Fruit fly (Drosophila melanogaster) whole organism, embryonic: ENCODE results near the gene Nab2.

Source experiments
- Abd-B ChIP-seq: fragments of 200-800 bp; sonication (Bioruptor generic); optimal IDR thresholded peaks from 2 replicates; lab custom pipeline; 2018; ENCODE audit warnings: missing biosample characterization, mild to moderate bottlenecking, missing genetic modification characterization, moderate library complexity
- BtbVII ChIP-seq: fragments of 200-800 bp; sonication (Bioruptor generic); optimal IDR thresholded peaks from 3 replicates; lab custom pipeline; 2017; ENCODE audit warnings: missing biosample characterization, mild to moderate bottlenecking, missing genetic modification characterization
- CG11504 ChIP-seq: fragments of 200-800 bp; sonication (Bioruptor generic); optimal IDR thresholded peaks from 3 replicates; lab custom pipeline; 2019; ENCODE audit warnings: missing biosample characterization, mild to moderate bottlenecking, missing genetic modification characterization, moderate library complexity
- CG11696 ChIP-seq: fragments of 200-800 bp; sonication (Bioruptor generic); IDR thresholded peaks from 2 replicates; pipeline ENCODE4 v1.3.6; 2022; ENCODE audit warnings: missing biosample characterization, missing genetic modification characterization
- CG12071 ChIP-seq: fragments of 200-800 bp; sonication (Bioruptor generic); optimal IDR thresholded peaks from 3 replicates; lab custom pipeline; 2018; ENCODE audit warnings: missing biosample characterization, mild to moderate bottlenecking, missing genetic modification characterization
- CG12219 ChIP-seq: fragments of 200-800 bp; sonication (Bioruptor generic); optimal IDR thresholded peaks from 3 replicates; lab custom pipeline; 2018; ENCODE audit warnings: missing biosample characterization, mild to moderate bottlenecking, missing genetic modification characterization
- CG1233 ChIP-seq: fragments of 200-800 bp; sonication (Bioruptor generic); optimal IDR thresholded peaks from 4 replicates; lab custom pipeline; 2018; ENCODE audit warnings: missing biosample characterization, mild to moderate bottlenecking, missing genetic modification characterization
- CG13287 ChIP-seq: fragments of 200-800 bp; sonication (Bioruptor generic); IDR thresholded peaks from 2 replicates; pipeline ENCODE4 v1.3.6; 2022; ENCODE audit warnings: missing biosample characterization, missing genetic modification characterization; ENCODE audit not compliant: partially characterized antibody
- CG13624 ChIP-seq: fragments of 200-800 bp; sonication (Bioruptor generic); optimal IDR thresholded peaks from 2 replicates; lab custom pipeline; 2016; ENCODE audit warnings: missing biosample characterization, missing genetic modification characterization
- CG1602 ChIP-seq: fragments of 200-800 bp; sonication (Bioruptor generic); optimal IDR thresholded peaks from 3 replicates; lab custom pipeline; 2016; ENCODE audit warnings: missing biosample characterization, missing genetic modification characterization
- CG16813 ChIP-seq: fragments of 200-800 bp; sonication (Bioruptor generic); IDR thresholded peaks from 3 replicates; pipeline ENCODE4 v1.3.6; 2022; ENCODE audit warnings: missing biosample characterization, missing genetic modification characterization; ENCODE audit not compliant: partially characterized antibody
- CG16863 ChIP-seq: fragments of 200-800 bp; sonication (Bioruptor generic); optimal IDR thresholded peaks from 3 replicates; lab custom pipeline; 2016; ENCODE audit warnings: missing biosample characterization, missing genetic modification characterization
- CG17568 ChIP-seq: fragments of 200-800 bp; sonication (Bioruptor generic); optimal IDR thresholded peaks from 2 replicates; lab custom pipeline; 2018; ENCODE audit warnings: missing biosample characterization, mild to moderate bottlenecking, missing genetic modification characterization, moderate library complexity
- CG17829 ChIP-seq: fragments of 200-800 bp; optimal IDR thresholded peaks from 2 replicates; lab custom pipeline; 2019; ENCODE audit warnings: missing biosample characterization, mild to moderate bottlenecking, missing genetic modification characterization, moderate library complexity
- CG17912 ChIP-seq: fragments of 200-800 bp; sonication (Bioruptor generic); optimal IDR thresholded peaks from 2 replicates; lab custom pipeline; 2018; ENCODE audit warnings: missing biosample characterization, mild to moderate bottlenecking, missing genetic modification characterization
- CG32532 ChIP-seq: fragments of 200-800 bp; sonication (Bioruptor generic); IDR thresholded peaks from 2 replicates; pipeline ENCODE4 v1.3.6; 2022; ENCODE audit warnings: missing biosample characterization, missing genetic modification characterization
- CG3726 ChIP-seq: fragments of 200-800 bp; sonication (Bioruptor generic); IDR thresholded peaks from 3 replicates; pipeline ENCODE4, ENCODE4 v1.3.6; 2022; ENCODE audit warnings: missing biosample characterization, missing genetic modification characterization
- CG3847 ChIP-seq: fragments of 200-800 bp; sonication (Bioruptor generic); IDR thresholded peaks from 2 replicates; pipeline ENCODE4 v1.3.6; 2022; ENCODE audit warnings: missing biosample characterization, missing genetic modification characterization
- CG6791 ChIP-seq: fragments of 200-800 bp; sonication (Bioruptor generic); IDR thresholded peaks from 3 replicates; pipeline ENCODE4 v1.3.6; 2022; ENCODE audit warnings: missing biosample characterization, missing genetic modification characterization; ENCODE audit not compliant: partially characterized antibody
- CG7928 ChIP-seq: fragments of 200-800 bp; sonication (Bioruptor generic); optimal IDR thresholded peaks from 2 replicates; lab custom pipeline; 2017; ENCODE audit warnings: missing biosample characterization, mild to moderate bottlenecking, missing genetic modification characterization
- CG8924 ChIP-seq: fragments of 200-800 bp; optimal IDR thresholded peaks from 3 replicates; lab custom pipeline; 2019; ENCODE audit warnings: missing biosample characterization, mild to moderate bottlenecking, missing genetic modification characterization, moderate library complexity
- CTCF ChIP-seq: fragments of 200-800 bp; sonication (Bioruptor generic); optimal IDR thresholded peaks from 2 replicates; lab custom pipeline; 2017; ENCODE audit warnings: missing biosample characterization, mild to moderate bottlenecking, missing genetic modification characterization, moderate library complexity
- Camta ChIP-seq: fragments of 200-800 bp; sonication (Bioruptor generic); optimal IDR thresholded peaks from 2 replicates; lab custom pipeline; 2016; ENCODE audit warnings: missing biosample characterization, missing genetic modification characterization
- Dp ChIP-seq: fragments of 200-800 bp; sonication (Bioruptor generic); optimal IDR thresholded peaks from 2 replicates; lab custom pipeline; 2018; ENCODE audit warnings: missing biosample characterization, mild to moderate bottlenecking, missing genetic modification characterization, moderate library complexity
- Eip74EF ChIP-seq, 2 experiments: fragments of 200-800 bp in 1 of 2; fragments of >200 bp in 1 of 2; sonication (Bioruptor generic) in 1 of 2; optimal IDR thresholded peaks; 2 replicates each; lab custom pipeline; 2017 to 2019; ENCODE audit warnings: missing biosample characterization in 2 of 2, missing genetic modification characterization in 2 of 2, mild to moderate bottlenecking in 1 of 2, moderate library complexity in 1 of 2
- Gsc ChIP-seq: fragments of 200-800 bp; sonication (Bioruptor generic); IDR thresholded peaks from 2 replicates; pipeline ENCODE4 v1.3.6; 2022; ENCODE audit warnings: missing biosample characterization, missing genetic modification characterization
- Gug ChIP-seq: fragments of 200-800 bp; sonication (Bioruptor generic); IDR thresholded peaks from 4 replicates; pipeline ENCODE4 v1.3.6; 2022; ENCODE audit warnings: missing biosample characterization, missing genetic modification characterization
- Hey ChIP-seq: fragments of 200-800 bp; sonication (Bioruptor generic); optimal IDR thresholded peaks from 3 replicates; lab custom pipeline; 2018; ENCODE audit warnings: missing biosample characterization, mild to moderate bottlenecking, missing genetic modification characterization
- Hr39 ChIP-seq: fragments of >200 bp; optimal IDR thresholded peaks from 2 replicates; lab custom pipeline; 2017
- NC2β ChIP-seq: fragments of 200-800 bp; sonication (Bioruptor generic); optimal IDR thresholded peaks from 2 replicates; lab custom pipeline; 2016; ENCODE audit warnings: missing biosample characterization, missing genetic modification characterization
- Pdp1 ChIP-seq, 2 experiments: fragments of 200-800 bp; sonication (Bioruptor generic); optimal IDR thresholded peaks; 3 replicates each; lab custom pipeline; 2016; ENCODE audit warnings: missing biosample characterization in 2 of 2, missing genetic modification characterization in 2 of 2, mild to moderate bottlenecking in 1 of 2, moderate library complexity in 1 of 2
- Poxn ChIP-seq: fragments of 200-800 bp; sonication (Bioruptor generic); IDR thresholded peaks from 2 replicates; pipeline ENCODE4 v1.3.6; 2022; ENCODE audit warnings: missing biosample characterization, missing genetic modification characterization
- Ravus ChIP-seq: fragments of 200-800 bp; sonication (Bioruptor generic); IDR thresholded peaks from 2 replicates; pipeline ENCODE4 v1.3.6; 2022; ENCODE audit warnings: missing biosample characterization, missing genetic modification characterization
- Sox100B ChIP-seq: fragments of 200-800 bp; sonication (Bioruptor generic); optimal IDR thresholded peaks from 3 replicates; lab custom pipeline; 2018; ENCODE audit warnings: missing biosample characterization, mild to moderate bottlenecking, missing genetic modification characterization
- Sox102F ChIP-seq: fragments of 200-800 bp; sonication (Bioruptor generic); optimal IDR thresholded peaks from 2 replicates; lab custom pipeline; 2018; ENCODE audit warnings: missing biosample characterization, mild to moderate bottlenecking, missing genetic modification characterization, moderate library complexity
- amos ChIP-seq: fragments of 200-800 bp; sonication (Bioruptor generic); IDR thresholded peaks from 2 replicates; pipeline ENCODE4 v1.3.6; 2022; ENCODE audit warnings: missing biosample characterization, missing genetic modification characterization; ENCODE audit not compliant: partially characterized antibody
- esg ChIP-seq: fragments of 200-800 bp; sonication (Bioruptor generic); conservative IDR thresholded peaks from 2 replicates; pipeline ENCODE4 v1.3.6; 2022; ENCODE audit warnings: missing biosample characterization, missing genetic modification characterization
- ewg ChIP-seq: fragments of 200-800 bp; sonication (Bioruptor generic); optimal IDR thresholded peaks from 3 replicates; lab custom pipeline; 2017; ENCODE audit warnings: mild to moderate bottlenecking, missing biosample characterization, missing genetic modification reagents, missing genetic modification characterization
- fd3F ChIP-seq: fragments of 200-800 bp; sonication (Bioruptor generic); optimal IDR thresholded peaks from 2 replicates; lab custom pipeline; 2018; ENCODE audit warnings: missing biosample characterization, mild to moderate bottlenecking, missing genetic modification characterization, moderate library complexity
- gt ChIP-seq: fragments of 200-800 bp; sonication (Bioruptor generic); IDR thresholded peaks from 2 replicates; pipeline ENCODE4 v1.3.6; 2022; ENCODE audit warnings: missing biosample characterization, missing genetic modification characterization
- hb ChIP-seq: fragments of 200-800 bp; sonication (Bioruptor generic); IDR thresholded peaks from 3 replicates; pipeline ENCODE4 v1.3.6; 2022; ENCODE audit warnings: missing biosample characterization, missing genetic modification characterization; ENCODE audit not compliant: partially characterized antibody
- nerfin-1 ChIP-seq: fragments of 200-800 bp; sonication (Bioruptor generic); optimal IDR thresholded peaks from 3 replicates; lab custom pipeline; 2019; ENCODE audit warnings: missing biosample characterization, mild to moderate bottlenecking, missing genetic modification characterization, moderate library complexity
- oc ChIP-seq: fragments of 200-800 bp; sonication (Bioruptor generic); optimal IDR thresholded peaks from 2 replicates; lab custom pipeline; 2018; ENCODE audit warnings: missing biosample characterization, mild to moderate bottlenecking, missing genetic modification characterization, moderate library complexity
- peb ChIP-seq: fragments of 200-800 bp; sonication (Bioruptor generic); IDR thresholded peaks from 2 replicates; pipeline ENCODE4 v1.3.6; 2022; ENCODE audit warnings: missing biosample characterization, missing genetic modification characterization
- pnt ChIP-seq: fragments of 200-800 bp; sonication (Bioruptor generic); optimal IDR thresholded peaks from 3 replicates; lab custom pipeline; 2016; ENCODE audit warnings: missing biosample characterization, missing genetic modification characterization
- rib ChIP-seq: fragments of 200-800 bp; sonication (Bioruptor generic); IDR thresholded peaks from 2 replicates; pipeline ENCODE4 v1.3.6; 2022; ENCODE audit warnings: missing biosample characterization, missing genetic modification characterization
- schlank ChIP-seq: fragments of 200-800 bp; sonication (Bioruptor generic); optimal IDR thresholded peaks from 2 replicates; lab custom pipeline; 2018; ENCODE audit warnings: missing biosample characterization, mild to moderate bottlenecking, missing genetic modification characterization
- sens ChIP-seq: fragments of 200-800 bp; sonication (Bioruptor generic); peaks from one replicate; lab custom pipeline; 2016; ENCODE audit warnings: missing biosample characterization, missing genetic modification characterization
- so ChIP-seq: fragments of 200-800 bp; sonication (Bioruptor generic); IDR thresholded peaks from 3 replicates; pipeline ENCODE4 v1.3.6; 2022; ENCODE audit warnings: missing biosample characterization, missing genetic modification characterization
- sob ChIP-seq: fragments of 200-800 bp; sonication (Bioruptor generic); IDR thresholded peaks from 2 replicates; pipeline ENCODE4 v1.3.6; 2022; ENCODE audit warnings: missing biosample characterization, missing genetic modification characterization
- tll ChIP-seq, 2 experiments: fragments of 200-800 bp in 1 of 2; fragments of >200 bp in 1 of 2; sonication (Bioruptor generic) in 1 of 2; optimal IDR thresholded peaks; 2 replicates each; lab custom pipeline; 2017 to 2019; ENCODE audit warnings: missing biosample characterization in 2 of 2, missing genetic modification characterization in 2 of 2, mild to moderate bottlenecking in 1 of 2, moderate library complexity in 1 of 2
- zen2 ChIP-seq: fragments of 200-800 bp; sonication (Bioruptor generic); IDR thresholded peaks from 3 replicates; pipeline ENCODE4 v1.3.6; 2022; ENCODE audit warnings: missing biosample characterization, missing genetic modification characterization; ENCODE audit not compliant: partially characterized antibody

Nab2 gene

dm6 chr3R:24279291-24279690 is 38.9 kb downstream of the Nab2 start, which contains the start of gene shps (continued):
- TF ChIP-seq CG17568 (GFP tag; lab: Kevin White, UChicago): no peak
- TF ChIP-seq Dp (GFP tag; lab: Kevin White, UChicago): peak; percentile 98
- peak; percentile 75 for TF ChIP-seq amos (GFP tag; lab: Robert Waterston, UW)
- no peak for TF ChIP-seq CG16863 (GFP tag; lab: Kevin White, UChicago)
- TF ChIP-seq esg (GFP tag; lab: Robert Waterston, UW): no peak
- TF ChIP-seq tll (GFP tag; optimal IDR thresholded peaks at IDR 0.05; lab: Kevin White, UChicago): no peak
- TF ChIP-seq Poxn (GFP tag; lab: Robert Waterston, UW): no peak
- TF ChIP-seq peb (GFP tag; lab: Robert Waterston, UW): no peak
- TF ChIP-seq CG13287 (GFP tag; lab: Robert Waterston, UW): peak; percentile 73
- no peak for TF ChIP-seq Gug (GFP tag; lab: Robert Waterston, UW)
- TF ChIP-seq CG11696 (GFP tag; lab: Robert Waterston, UW): no peak
- TF ChIP-seq so (GFP tag; lab: Robert Waterston, UW): no peak
- no peak for TF ChIP-seq gt (GFP tag; lab: Robert Waterston, UW)
- no peak for TF ChIP-seq CG3726
- no peak for TF ChIP-seq CG1602 (GFP tag; lab: Kevin White, UChicago)
- no peak for TF ChIP-seq CG17912 (GFP tag; lab: Kevin White, UChicago)
- TF ChIP-seq rib (GFP tag; lab: Robert Waterston, UW): no peak
- peak; percentile 98 for TF ChIP-seq CG6791
- TF ChIP-seq BtbVII (GFP tag; lab: Kevin White, UChicago): no peak
- no peak for TF ChIP-seq pnt (GFP tag; lab: Kevin White, UChicago)
- TF ChIP-seq CG12219 (GFP tag; lab: Kevin White, UChicago): no peak
- peak; percentile 48 for TF ChIP-seq sens (GFP tag; lab: Kevin White, UChicago)
- no peak for TF ChIP-seq CG13624 (GFP tag; lab: Kevin White, UChicago)
- no peak for TF ChIP-seq CG8924
- no peak for TF ChIP-seq Hr39 (lab: Kevin White, UChicago)
- peak; percentile 30; the same call in 1 of the 3 replicates for TF ChIP-seq zen2 (GFP tag; lab: Robert Waterston, UW)
- TF ChIP-seq CG17829 (tag; lab: Kevin White, UChicago): no peak
- TF ChIP-seq ewg (GFP tag; lab: Kevin White, UChicago): no peak
- TF ChIP-seq schlank (tag; lab: Kevin White, UChicago): no peak
- TF ChIP-seq fd3F (GFP tag; lab: Kevin White, UChicago): no peak
- TF ChIP-seq Eip74EF (GFP tag; optimal IDR thresholded peaks at IDR 0.05; lab: Kevin White, UChicago): no peak
- TF ChIP-seq Abd-B (GFP tag; lab: Kevin White, UChicago): no peak
- TF ChIP-seq Camta (GFP tag; lab: Kevin White, UChicago): no peak
- no peak for TF ChIP-seq Pdp1 (GFP tag; optimal IDR thresholded peaks at IDR 0.05; lab: Kevin White, UChicago)
- TF ChIP-seq NC2β: no peak
- TF ChIP-seq CG12071 (GFP tag; lab: Kevin White, UChicago): no peak
- no peak for TF ChIP-seq nerfin-1 (tag; lab: Kevin White, UChicago)
- TF ChIP-seq Sox102F (GFP tag; lab: Kevin White, UChicago): no peak
- peak; percentile 97 for TF ChIP-seq CG16813 (GFP tag; lab: Robert Waterston, UW)
- TF ChIP-seq Gsc: no peak
- TF ChIP-seq Hey (tag; lab: Kevin White, UChicago): no peak
- no peak for TF ChIP-seq CG1233 (GFP tag; lab: Kevin White, UChicago)
- TF ChIP-seq CG11504 (tag; lab: Kevin White, UChicago): no peak
- TF ChIP-seq oc: no peak
- TF ChIP-seq Ravus: no peak
- no peak for TF ChIP-seq CTCF (GFP tag; lab: Kevin White, UChicago)
- no peak for TF ChIP-seq CG32532
- TF ChIP-seq hb (GFP tag; lab: Robert Waterston, UW): peak; percentile 92
- TF ChIP-seq CG3847 (GFP tag; lab: Robert Waterston, UW): no peak
- no peak for TF ChIP-seq sob (GFP tag; lab: Robert Waterston, UW)
- no peak for TF ChIP-seq Sox100B
- TF ChIP-seq CG7928 (GFP tag; lab: Kevin White, UChicago): no peak
